Worm (Caenorhabditis elegans) whole organism, young adult: ENCODE data around the gene T05B9.1.
A peak's percentile ranks its signal among the peaks of the same experiment; 100 is the strongest.

Experiments used
- B0035.1 ChIP-seq: sonication (generic microtip); optimal IDR thresholded peaks from 2 replicates; lab custom pipeline; 2016; ENCODE audit warnings: missing genetic modification characterization, mild to moderate bottlenecking, missing compliant biosample characterization, missing genotype, missing genetic modification reagents
- D2030.7 ChIP-seq: fragments of 200-800 bp; sonication (Bioruptor generic); IDR thresholded peaks from 2 replicates; pipeline ENCODE4 v1.3.6; 2022; ENCODE audit warnings: missing genetic modification reagents, missing genetic modification characterization, missing compliant biosample characterization
- F22D6.2 ChIP-seq: sonication (generic microtip); optimal IDR thresholded peaks from 2 replicates; lab custom pipeline; 2016; ENCODE audit warnings: mild to moderate bottlenecking, missing genetic modification characterization, missing compliant biosample characterization
- F23B12.7 ChIP-seq: sonication (generic microtip); optimal IDR thresholded peaks from 2 replicates; lab custom pipeline; 2017; ENCODE audit warnings: missing genetic modification characterization, mild to moderate bottlenecking, missing compliant biosample characterization, antibody characterized with exemption, moderate library complexity; ENCODE audit not compliant: insufficient read depth
- F39B2.1 ChIP-seq: fragments of 200-800 bp; sonication (Bioruptor generic); IDR thresholded peaks from 2 replicates; pipeline ENCODE4 v1.3.6; 2022; ENCODE audit warnings: missing genetic modification reagents, missing genetic modification characterization, missing compliant biosample characterization
- F57A8.1 ChIP-seq: fragments of 200-800 bp; sonication (Bioruptor generic); optimal IDR thresholded peaks from 2 replicates; lab custom pipeline; 2018; ENCODE audit warnings: mild to moderate bottlenecking, missing genetic modification characterization, moderate library complexity, missing compliant biosample characterization
- K12H6.12 ChIP-seq: fragments of 200-800 bp; sonication (Bioruptor generic); optimal IDR thresholded peaks from 2 replicates; lab custom pipeline; 2018; ENCODE audit warnings: mild to moderate bottlenecking, missing genetic modification characterization, missing compliant biosample characterization
- Y67H2A.10 ChIP-seq: fragments of 200-800 bp; sonication (Bioruptor generic); conservative IDR thresholded peaks from 2 replicates; pipeline ENCODE4 v1.3.6; 2022; ENCODE audit warnings: missing genetic modification reagents, missing genetic modification characterization, missing compliant biosample characterization
- aptf-2 ChIP-seq: fragments of 200-800 bp; sonication (Bioruptor generic); conservative IDR thresholded peaks from 2 replicates; pipeline ENCODE4 v1.3.6; 2022; ENCODE audit warnings: missing genetic modification reagents, missing genetic modification characterization, missing compliant biosample characterization
- aptf-3 ChIP-seq: fragments of 200-800 bp; sonication (Bioruptor generic); IDR thresholded peaks from 2 replicates; pipeline ENCODE4 v1.3.6; 2022; ENCODE audit warnings: missing genetic modification characterization, missing compliant biosample characterization
- ccch-3 ChIP-seq: fragments of 200-800 bp; sonication (Bioruptor generic); optimal IDR thresholded peaks from 2 replicates; lab custom pipeline; 2018; ENCODE audit warnings: mild to moderate bottlenecking, missing genetic modification characterization, missing compliant biosample characterization
- ceh-58 ChIP-seq: fragments of 200-800 bp; sonication (Bioruptor generic); IDR thresholded peaks from 2 replicates; pipeline ENCODE4 v1.3.6; 2022; ENCODE audit warnings: missing genetic modification characterization, missing compliant biosample characterization
- ceh-79 ChIP-seq: sonication (generic microtip); optimal IDR thresholded peaks from 2 replicates; lab custom pipeline; 2017; ENCODE audit warnings: mild to moderate bottlenecking, missing genetic modification characterization, missing compliant biosample characterization
- ceh-91 ChIP-seq: fragments of 200-800 bp; sonication (Bioruptor generic); IDR thresholded peaks from 2 replicates; pipeline ENCODE4 v1.3.6; 2022; ENCODE audit warnings: missing genetic modification reagents, missing genetic modification characterization, missing compliant biosample characterization
- dox-1 ChIP-seq: fragments of 200-800 bp; sonication (Bioruptor generic); IDR thresholded peaks from 2 replicates; pipeline ENCODE4 v1.3.6; 2022; ENCODE audit warnings: missing genetic modification reagents, missing genetic modification characterization, missing compliant biosample characterization
- dpff-1 ChIP-seq: sonication (generic microtip); optimal IDR thresholded peaks from 2 replicates; lab custom pipeline; 2017; ENCODE audit warnings: mild to moderate bottlenecking, missing genetic modification characterization, missing compliant biosample characterization
- egl-18 ChIP-seq: fragments of 200-800 bp; sonication (Bioruptor generic); IDR thresholded peaks from 2 replicates; pipeline ENCODE4 v1.3.6; 2022; ENCODE audit warnings: missing genetic modification reagents, missing genetic modification characterization, missing compliant biosample characterization
- egl-44 ChIP-seq: fragments of 200-800 bp; sonication (Bioruptor generic); IDR thresholded peaks from 2 replicates; pipeline ENCODE4 v1.3.6; 2022; ENCODE audit warnings: missing genetic modification reagents, missing genetic modification characterization, missing compliant biosample characterization
- ets-4 ChIP-seq: fragments of 200-800 bp; sonication (Bioruptor generic); optimal IDR thresholded peaks from 2 replicates; lab custom pipeline; 2018; ENCODE audit warnings: mild to moderate bottlenecking, missing genetic modification characterization, missing compliant biosample characterization
- hlh-12 ChIP-seq: sonication (generic microtip); optimal IDR thresholded peaks from 2 replicates; lab custom pipeline; 2016; ENCODE audit warnings: missing genetic modification characterization, missing compliant biosample characterization
- hsf-1 ChIP-seq: fragments of 200-800 bp; sonication (Bioruptor generic); IDR thresholded peaks from 2 replicates; pipeline ENCODE4 v1.3.6; 2022; ENCODE audit warnings: missing genetic modification reagents, missing genetic modification characterization, missing compliant biosample characterization
- lag-1 ChIP-seq: fragments of 200-800 bp; sonication (Bioruptor generic); IDR thresholded peaks from 2 replicates; pipeline ENCODE4 v1.3.6; 2022; ENCODE audit warnings: missing genetic modification reagents, missing genetic modification characterization, missing compliant biosample characterization
- lin-26 ChIP-seq: fragments of 200-800 bp; sonication (Bioruptor generic); IDR thresholded peaks from 2 replicates; pipeline ENCODE4 v1.3.6; 2022; ENCODE audit warnings: missing genetic modification reagents, missing genetic modification characterization, missing compliant biosample characterization
- lin-54 ChIP-seq: fragments of 200-800 bp; sonication (Bioruptor generic); optimal IDR thresholded peaks from 2 replicates; lab custom pipeline; 2018; ENCODE audit warnings: mild to moderate bottlenecking, missing genetic modification characterization, missing compliant biosample characterization
- lir-1 ChIP-seq: fragments of 200-800 bp; sonication (Bioruptor generic); conservative IDR thresholded peaks from 2 replicates; pipeline ENCODE4 v1.3.6; 2022; ENCODE audit warnings: missing genetic modification reagents, missing genetic modification characterization, missing compliant biosample characterization
- lsy-27 ChIP-seq: sonication (generic microtip); optimal IDR thresholded peaks from 2 replicates; lab custom pipeline; 2017; ENCODE audit warnings: missing genetic modification characterization, mild to moderate bottlenecking, missing compliant biosample characterization, antibody characterized with exemption, missing genotype, borderline replicate concordance; ENCODE audit not compliant: insufficient read depth
- madf-10 ChIP-seq: sonication (generic microtip); optimal IDR thresholded peaks from 2 replicates; lab custom pipeline; 2016; ENCODE audit warnings: mild to moderate bottlenecking, missing genetic modification characterization, missing compliant biosample characterization
- mel-28 ChIP-seq: sonication (generic microtip); optimal IDR thresholded peaks from 2 replicates; lab custom pipeline; 2016; ENCODE audit warnings: borderline replicate concordance, mild to moderate bottlenecking, missing genetic modification characterization, missing compliant biosample characterization
- mes-4 ChIP-seq: sonication (generic microtip); optimal IDR thresholded peaks from 2 replicates; lab custom pipeline; 2016; ENCODE audit warnings: missing genotype, missing genetic modification characterization, missing compliant biosample characterization
- mxl-1 ChIP-seq: sonication (generic microtip); optimal IDR thresholded peaks from 2 replicates; lab custom pipeline; 2016; ENCODE audit warnings: missing genetic modification characterization, missing compliant biosample characterization
- nhr-27 ChIP-seq: fragments of 200-800 bp; sonication (Bioruptor generic); optimal IDR thresholded peaks from 2 replicates; lab custom pipeline; 2018; ENCODE audit warnings: mild to moderate bottlenecking, missing genetic modification characterization, moderate library complexity, missing compliant biosample characterization
- nhr-80 ChIP-seq: sonication (generic microtip); optimal IDR thresholded peaks from 2 replicates; lab custom pipeline; 2016; ENCODE audit warnings: missing genetic modification characterization, missing compliant biosample characterization
- rpc-1 ChIP-seq, 2 experiments: fragments of 150-350 bp in 1 of 2; sonication (generic microtip) in 1 of 2; optimal IDR thresholded peaks; 2 replicates each; lab custom pipeline; 2014 to 2018; ENCODE audit warnings: missing biosample characterization in 1 of 2, missing genetic modification characterization in 1 of 2, missing genetic modification reagents in 1 of 2, missing genotype in 1 of 2
- sea-2 ChIP-seq: fragments of 200-800 bp; sonication (Bioruptor generic); IDR thresholded peaks from 2 replicates; pipeline ENCODE4 v1.3.6; 2022; ENCODE audit warnings: missing genetic modification characterization, missing compliant biosample characterization
- snpc-1.1 ChIP-seq: sonication (generic microtip); optimal IDR thresholded peaks from 2 replicates; lab custom pipeline; 2017; ENCODE audit warnings: missing genetic modification characterization, mild to moderate bottlenecking, missing compliant biosample characterization, antibody characterized with exemption, moderate library complexity, missing genotype, missing genetic modification reagents; ENCODE audit not compliant: insufficient read depth
- snpc-3.4 ChIP-seq: sonication (generic microtip); optimal IDR thresholded peaks from 2 replicates; lab custom pipeline; 2017; ENCODE audit warnings: missing genetic modification characterization, mild to moderate bottlenecking, missing compliant biosample characterization, antibody characterized with exemption, moderate library complexity, missing genotype, missing genetic modification reagents
- somi-1 ChIP-seq: fragments of 200-800 bp; sonication (Bioruptor generic); optimal IDR thresholded peaks from 2 replicates; lab custom pipeline; 2018; ENCODE audit warnings: mild to moderate bottlenecking, missing genetic modification characterization, missing compliant biosample characterization
- tlf-1 ChIP-seq: fragments of 200-800 bp; sonication (Bioruptor generic); optimal IDR thresholded peaks from 2 replicates; lab custom pipeline; 2018; ENCODE audit warnings: mild to moderate bottlenecking, missing genetic modification characterization, missing compliant biosample characterization
- unc-130 ChIP-seq: sonication (generic microtip); optimal IDR thresholded peaks from 2 replicates; lab custom pipeline; 2016; ENCODE audit warnings: missing genetic modification reagents, missing genetic modification characterization, missing compliant biosample characterization
- unc-62 ChIP-seq: fragments of 150-350 bp; optimal IDR thresholded peaks from 2 replicates; lab custom pipeline; 2014; ENCODE audit warnings: missing biosample characterization, missing genetic modification reagents, missing genetic modification characterization
- zfh-2 ChIP-seq: fragments of 200-800 bp; sonication (Bioruptor generic); conservative IDR thresholded peaks from 2 replicates; pipeline ENCODE4 v1.3.6; 2022; ENCODE audit warnings: missing genetic modification reagents, missing genetic modification characterization, missing compliant biosample characterization
- zim-3 ChIP-seq: sonication (generic microtip); optimal IDR thresholded peaks from 2 replicates; lab custom pipeline; 2017; ENCODE audit warnings: mild to moderate bottlenecking, missing genetic modification characterization, moderate library complexity, missing compliant biosample characterization
- ztf-22 ChIP-seq: fragments of 200-800 bp; sonication (Bioruptor generic); optimal IDR thresholded peaks from 2 replicates; lab custom pipeline; 2018; ENCODE audit warnings: mild to moderate bottlenecking, missing genetic modification characterization, moderate library complexity, missing compliant biosample characterization
- ztf-25 ChIP-seq: fragments of 200-800 bp; sonication (Bioruptor generic); IDR thresholded peaks from 2 replicates; pipeline ENCODE4 v1.3.6; 2022; ENCODE audit warnings: missing genetic modification reagents, missing genetic modification characterization, missing compliant biosample characterization
- ztf-26 ChIP-seq: sonication (generic microtip); optimal IDR thresholded peaks from 2 replicates; lab custom pipeline; 2017; ENCODE audit warnings: missing genetic modification characterization, missing compliant biosample characterization
- ztf-6 ChIP-seq: fragments of 200-800 bp; sonication (Bioruptor generic); IDR thresholded peaks from 2 replicates; pipeline ENCODE4 v1.3.6; 2022; ENCODE audit warnings: missing genetic modification reagents, missing genetic modification characterization, missing compliant biosample characterization

The T05B9.1 gene

ce11 chrII:11240214-11240613, 20.8 kb downstream of the T05B9.1 start:
- TF ChIP-seq zfh-2 (GFP tag; lab: Robert Waterston, UW) (peak; percentile 52), lsy-27 (no peak), ztf-25 (GFP tag; lab: Robert Waterston, UW) (no peak), ceh-79 (tag; lab: Kevin White, UChicago) (no peak), nhr-27 (tag; lab: Kevin White, UChicago) (no peak), madf-10 (no peak), lin-26 (no peak; the same call in 1 of the 2 replicates), ceh-58 (GFP tag; lab: Robert Waterston, UW) (no peak), dox-1 (0 out of 2 replicates have a peak, but pooled peaks have one; percentile 24), mes-4 (tag; lab: Kevin White, UChicago) (no peak), D2030.7 (no peak)

DNA sequence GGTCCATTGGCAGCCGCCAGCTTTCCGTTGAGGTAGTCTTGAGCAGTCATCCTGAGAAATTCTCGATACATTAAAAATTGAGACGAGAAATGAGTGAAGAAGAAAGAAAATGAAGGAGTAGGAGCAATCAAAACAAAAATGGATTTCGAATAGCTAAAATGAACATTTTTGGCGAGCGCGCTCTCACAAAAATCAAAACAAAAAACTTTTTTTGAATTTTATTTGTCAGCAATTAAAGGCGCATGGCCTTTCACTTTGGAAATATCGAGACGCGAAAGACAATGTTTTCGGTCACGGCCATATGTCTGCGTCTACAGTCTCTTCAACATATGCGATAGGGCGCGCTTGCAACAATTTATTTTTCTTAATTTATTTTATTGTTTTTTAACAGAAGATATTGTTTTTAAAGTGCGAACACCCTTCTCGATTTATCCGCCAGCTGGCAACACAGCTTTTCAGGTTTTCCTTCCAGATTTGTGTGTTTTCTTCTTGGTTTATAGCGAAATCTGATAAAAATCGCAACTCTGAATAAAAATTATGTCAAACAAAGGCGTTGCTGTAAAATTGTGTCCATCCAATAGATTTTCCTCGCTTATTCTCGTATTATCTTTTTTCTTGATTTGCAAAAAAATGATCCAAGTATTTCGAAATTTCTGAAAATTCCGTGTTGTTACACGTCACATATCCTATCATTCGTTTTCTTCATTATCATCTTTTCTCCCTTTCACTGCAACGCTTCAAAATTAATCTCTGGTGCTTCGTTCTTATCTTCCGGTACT, 21.9 kb downstream of the T05B9.1 start, which contains the start of the genes rpn-9 and T06D8.9:
TSS of gene rpn-9 (minus strand) at position 51 of the 779 bp plus-strand sequence.
TSS of gene T06D8.9 (plus strand) at position 729 of the 779 bp plus-strand sequence.
- TF ChIP-seq F23B12.7 (tag; lab: Kevin White, UChicago) (peak; percentile 90), unc-130 (peak; percentile 70), lsy-27 (no peak), Y67H2A.10 (GFP tag; lab: Robert Waterston, UW) (peak; percentile 45; the same call in 1 of the 2 replicates), ztf-25 (GFP tag; lab: Robert Waterston, UW) (no peak), F57A8.1 (GFP tag; lab: Kevin White, UChicago) (no peak), nhr-80 (tag; lab: Kevin White, UChicago) (peak; percentile 64), ets-4 (GFP tag; lab: Kevin White, UChicago) (no peak), mxl-1 (tag; lab: Kevin White, UChicago) (no peak), aptf-2 (GFP tag; lab: Robert Waterston, UW) (no peak), ztf-22 (no peak), aptf-3 (GFP tag; lab: Robert Waterston, UW) (no peak), mel-28 (no peak), hlh-12 (no peak), ccch-3 (GFP tag; lab: Kevin White, UChicago) (no peak), ztf-26 (tag; lab: Kevin White, UChicago) (no peak), snpc-3.4 (tag; lab: Kevin White, UChicago) (peak; percentile 48), dpff-1 (tag; lab: Kevin White, UChicago) (no peak), unc-62 (GFP tag; lab: Kevin White, UChicago) (no peak), rpc-1 (optimal IDR thresholded peaks at IDR 0.05; lab: Kevin White, UChicago) (no peak), rpc-1 (tag; optimal IDR thresholded peaks at IDR 0.05; lab: Kevin White, UChicago) (no peak), egl-18 (no peak), ceh-91 (GFP tag; lab: Robert Waterston, UW) (peak; percentile 86), lag-1 (GFP tag; lab: Robert Waterston, UW) (no peak), F22D6.2 (tag; lab: Kevin White, UChicago) (no peak), madf-10 (peak; percentile 18), ztf-6 (no peak), sea-2 (GFP tag; lab: Robert Waterston, UW) (no peak), snpc-1.1 (tag; lab: Kevin White, UChicago) (peak; percentile 83), hsf-1 (GFP tag; lab: Robert Waterston, UW) (peak; percentile 78), egl-44 (GFP tag; lab: Robert Waterston, UW) (no peak), B0035.1 (tag; lab: Kevin White, UChicago) (no peak), somi-1 (no peak), K12H6.12 (tag; lab: Kevin White, UChicago) (peak; percentile 48), tlf-1 (GFP tag; lab: Kevin White, UChicago) (peak; percentile 57), zim-3 (no peak), F39B2.1 (GFP tag; lab: Robert Waterston, UW) (no peak), lin-54 (GFP tag; lab: Kevin White, UChicago) (peak; percentile 87), lir-1 (peak; percentile 58; the same call in 1 of the 2 replicates)
